Fruit fly (Drosophila melanogaster): Measurements from ENCODE around the gene CG18754.

Gene CG18754

DNA sequence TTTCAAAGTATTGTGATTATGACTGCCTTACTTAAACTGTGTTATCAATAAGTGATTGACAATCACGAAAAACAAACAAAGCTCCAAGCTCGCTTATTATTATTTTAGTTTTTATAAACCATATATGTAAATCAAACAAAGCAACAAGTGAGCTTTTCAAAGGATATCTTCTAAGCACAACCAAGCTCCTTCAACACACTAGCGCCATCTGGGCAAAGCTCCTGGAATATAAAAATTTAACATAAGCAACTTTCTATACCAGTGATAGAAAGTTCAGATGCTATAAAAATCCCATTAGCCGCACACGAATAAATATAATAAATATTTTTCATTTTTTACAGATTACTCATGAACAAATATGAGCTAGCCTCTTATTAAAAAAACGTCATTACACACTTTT lies 19.4 kb upstream of the CG18754 start:
- no peak for TF ChIP-seq sima (GFP tag; optimal IDR thresholded peaks at IDR 0.05)
- TF ChIP-seq scrt (GFP tag; optimal IDR thresholded peaks at IDR 0.05) = peak; percentile 99
- TF ChIP-seq CTCF (GFP tag; optimal IDR thresholded peaks at IDR 0.05) = peak; percentile 87

DNA sequence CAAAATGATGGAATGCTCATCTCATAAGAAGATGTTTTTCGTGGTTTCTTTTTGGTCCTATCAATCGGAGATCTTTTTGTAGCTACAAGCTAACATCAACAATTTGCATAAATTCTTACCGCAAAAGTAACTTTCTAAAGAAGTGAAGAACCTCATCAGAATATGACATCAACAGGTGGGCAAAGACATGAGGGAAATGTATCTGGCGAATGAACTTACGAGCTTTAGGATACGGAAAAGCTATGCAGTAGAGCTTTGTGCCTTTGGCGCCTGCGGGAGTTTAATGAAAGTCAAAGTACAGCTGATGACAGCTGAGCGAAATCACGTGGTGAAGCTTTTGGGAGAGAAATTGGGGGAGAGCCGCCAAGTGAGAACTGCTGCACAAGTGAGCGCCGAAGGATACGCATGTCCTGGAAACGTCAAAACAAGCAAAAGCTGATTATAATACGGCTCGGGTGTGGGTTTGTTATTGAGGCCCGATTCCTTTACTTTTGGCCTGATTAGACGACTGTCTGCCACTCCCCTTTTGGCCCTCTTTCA lies 17.1 kb upstream of the CG18754 start:
- TF ChIP-seq ewg (GFP tag; optimal IDR thresholded peaks at IDR 0.05) (peak; percentile 73), Trl (optimal IDR thresholded peaks at IDR 0.05) (peak; percentile 43 to 54), Trl (GFP tag; optimal IDR thresholded peaks at IDR 0.05) (no peak), scrt (GFP tag; optimal IDR thresholded peaks at IDR 0.05) (peak; percentile 93), crp (GFP tag; optimal IDR thresholded peaks at IDR 0.05) (peak in 1 of 2 experiments; percentile 53), Ets65A (GFP tag) (peak; percentile 86), CG9932 (GFP tag; IDR thresholded peaks at IDR 0.05) (no peak), Drgx (GFP tag; IDR thresholded peaks at IDR 0.05) (0 out of 2 replicates have a peak, but pooled peaks have one; percentile 21), CG11504 (tag; optimal IDR thresholded peaks at IDR 0.05) (no peak), CG12391 (tag; optimal IDR thresholded peaks at IDR 0.05) (no peak), CTCF (GFP tag; optimal IDR thresholded peaks at IDR 0.05) (peak; percentile 38), CG32532 (GFP tag; IDR thresholded peaks at IDR 0.05) (peak; percentile 10; the same call in 1 of the 2 replicates), CG12104 (GFP tag; optimal IDR thresholded peaks at IDR 0.05) (no peak)

DNA sequence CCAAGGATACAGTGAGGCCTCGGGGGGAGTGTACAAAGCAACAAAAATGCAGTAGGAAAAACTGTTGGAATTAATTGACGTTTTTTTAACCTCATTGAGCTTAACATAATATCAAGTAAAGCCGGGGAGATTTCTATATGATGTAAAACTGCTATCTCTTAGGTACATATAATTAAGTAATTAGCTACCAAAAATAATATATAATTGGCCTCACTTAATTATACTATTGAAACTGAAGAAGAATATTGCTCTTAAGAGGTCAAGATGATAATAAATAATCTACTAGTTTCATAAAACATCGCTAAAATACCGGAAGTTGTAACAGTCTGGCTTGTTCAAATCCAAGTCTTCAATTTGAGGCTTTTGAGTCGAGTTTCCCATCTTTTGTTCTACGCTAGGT lies 16.4 kb upstream of the CG18754 start:
- TF ChIP-seq CG1792 (GFP tag; optimal IDR thresholded peaks at IDR 0.05) (no peak), CG9727 (GFP tag; optimal IDR thresholded peaks at IDR 0.05) (peak; percentile 16), CG2678 (tag; optimal IDR thresholded peaks at IDR 0.05) (peak; percentile 38), lilli (GFP tag; optimal IDR thresholded peaks at IDR 0.05) (peak; percentile 38), sens (GFP tag) (peak; percentile 69), CG12071 (GFP tag; optimal IDR thresholded peaks at IDR 0.05) (no peak), pb (GFP tag; optimal IDR thresholded peaks at IDR 0.05) (no peak), dan (GFP tag; IDR thresholded peaks at IDR 0.05) (no peak), sr (GFP tag; IDR thresholded peaks at IDR 0.05) (no peak), ase (GFP tag; IDR thresholded peaks at IDR 0.05) (no peak), CoRest (tag; optimal IDR thresholded peaks at IDR 0.05) (peak; percentile 6), CG12391 (tag; optimal IDR thresholded peaks at IDR 0.05) (no peak), HHEX (GFP tag; optimal IDR thresholded peaks at IDR 0.05) (peak; percentile 22), CG30403 (GFP tag; optimal IDR thresholded peaks at IDR 0.05) (peak; percentile 26), CG14014 (GFP tag; IDR thresholded peaks at IDR 0.05) (no peak), row (GFP tag; IDR thresholded peaks at IDR 0.05) (0 out of 3 replicates have a peak, but pooled peaks have one; percentile 35), GATAe (GFP tag; conservative IDR thresholded peaks at IDR 0.05) (no peak), Ets97D (GFP tag; optimal IDR thresholded peaks at IDR 0.05) (no peak), caup (GFP tag; optimal IDR thresholded peaks at IDR 0.05; ENCODE audit: severe bottlenecking) (peak; percentile 7), CG7556 (GFP tag; optimal IDR thresholded peaks at IDR 0.05) (peak; percentile 51), cwo (GFP tag; optimal IDR thresholded peaks at IDR 0.05) (peak; percentile 23), zen2 (GFP tag; IDR thresholded peaks at IDR 0.05; ENCODE audit: partially characterized antibody) (no peak), CG2120 (GFP tag; optimal IDR thresholded peaks at IDR 0.05) (peak; percentile 45), Asciz (GFP tag; optimal IDR thresholded peaks at IDR 0.05) (no peak), Adf1 (GFP tag; IDR thresholded peaks at IDR 0.05) (no peak), mam (GFP tag; optimal IDR thresholded peaks at IDR 0.05) (peak; percentile 1), Hmr (GFP tag; optimal IDR thresholded peaks at IDR 0.05) (peak; percentile 10), fd96Cb (tag; optimal IDR thresholded peaks at IDR 0.05) (no peak), CG11696 (GFP tag; IDR thresholded peaks at IDR 0.05) (no peak), BtbVII (GFP tag; optimal IDR thresholded peaks at IDR 0.05) (peak; percentile 31), CG11504 (tag; optimal IDR thresholded peaks at IDR 0.05) (peak; percentile 28), Hr39 (optimal IDR thresholded peaks at IDR 0.05) (no peak), CG31441 (GFP tag; IDR thresholded peaks at IDR 0.05) (0 out of 2 replicates have a peak, but pooled peaks have one; percentile 17), pita (GFP tag; optimal IDR thresholded peaks at IDR 0.05) (no peak), CG17361 (GFP tag; IDR thresholded peaks at IDR 0.05) (peak; percentile 26; the same call in 1 of the 3 replicates), CG14710 (tag; optimal IDR thresholded peaks at IDR 0.05) (no peak), Mad (GFP tag; optimal IDR thresholded peaks at IDR 0.05) (no peak)
